Worm (Caenorhabditis elegans) whole organism, late embryonic: ENCODE data around the gene srw-145.

Experiments used
- ceh-19 ChIP-seq: fragments of 200-800 bp; sonication (Bioruptor generic); optimal IDR thresholded peaks from 2 replicates; lab custom pipeline; 2018; ENCODE audit warnings: mild to moderate bottlenecking, missing genetic modification characterization, missing compliant biosample characterization
- elt-2 ChIP-seq: sonication (generic microtip); optimal IDR thresholded peaks from 2 replicates; lab custom pipeline; 2016; ENCODE audit warnings: missing genetic modification reagents, missing genetic modification characterization, missing compliant biosample characterization
- ets-4 ChIP-seq: sonication (generic microtip); optimal IDR thresholded peaks from 2 replicates; lab custom pipeline; 2016; ENCODE audit warnings: missing genetic modification characterization, missing compliant biosample characterization
- hlh-30 ChIP-seq: sonication (generic microtip); optimal IDR thresholded peaks from 2 replicates; lab custom pipeline; 2017; ENCODE audit warnings: antibody characterized with exemption, missing genetic modification characterization, missing compliant biosample characterization; ENCODE audit not compliant: insufficient read depth
- nhr-232 ChIP-seq: sonication (generic microtip); optimal IDR thresholded peaks from 2 replicates; lab custom pipeline; 2016; ENCODE audit warnings: missing genetic modification characterization, missing compliant biosample characterization
- tbx-7 ChIP-seq: sonication (generic microtip); optimal IDR thresholded peaks from 2 replicates; lab custom pipeline; 2016; ENCODE audit warnings: missing genotype, missing genetic modification characterization, missing compliant biosample characterization
- ztf-16 ChIP-seq: sonication (generic microtip); optimal IDR thresholded peaks from 2 replicates; lab custom pipeline; 2017; ENCODE audit warnings: missing genetic modification characterization, missing compliant biosample characterization

- no peak for TF ChIP-seq nhr-232 (tag; lab: Kevin White, UChicago)
- no peak for TF ChIP-seq ceh-19 (GFP tag; lab: Kevin White, UChicago)
- TF ChIP-seq ets-4 = no peak
- TF ChIP-seq elt-2 (tag; lab: Kevin White, UChicago) = no peak
- no peak for TF ChIP-seq ztf-16
- no peak for TF ChIP-seq tbx-7 (tag; lab: Kevin White, UChicago)
- TF ChIP-seq hlh-30 (tag; lab: Kevin White, UChicago) = no peak
Observed at ce11 chrV:13889516-13889915, 47.4 kb upstream of the srw-145 start, which contains the start of gene spp-12.
